Worm (Caenorhabditis elegans) whole organism, L4 larva: ENCODE measurements around the gene F29C4.4.

Experiments
- ama-1 ChIP-seq: fragments of 150-350 bp; optimal IDR thresholded peaks from 2 replicates; lab custom pipeline; 2014; ENCODE audit warnings: inconsistent platforms, mixed read lengths
- arid-1 ChIP-seq: fragments of 200-800 bp; sonication (Bioruptor generic); conservative IDR thresholded peaks from 2 replicates; pipeline ENCODE4 v1.3.6; 2022; ENCODE audit warnings: missing genetic modification reagents, missing genetic modification characterization, missing compliant biosample characterization
- cey-2 ChIP-seq: sonication (generic microtip); optimal IDR thresholded peaks from 3 replicates; lab custom pipeline; 2017; ENCODE audit warnings: missing genetic modification characterization, mild to moderate bottlenecking, missing compliant biosample characterization, antibody characterized with exemption, borderline replicate concordance; ENCODE audit not compliant: insufficient read depth
- lin-13 ChIP-seq: fragments of 150-350 bp; optimal IDR thresholded peaks from 2 replicates; lab custom pipeline; 2014; ENCODE audit warnings: missing biosample characterization, missing genetic modification reagents, missing genetic modification characterization
- mdt-29 ChIP-seq: fragments of 200-800 bp; sonication (Bioruptor generic); IDR thresholded peaks from 2 replicates; pipeline ENCODE4 v1.3.6; 2022; ENCODE audit warnings: missing genetic modification reagents, missing genetic modification characterization, missing compliant biosample characterization
- mxl-3 ChIP-seq: fragments of 200-800 bp; sonication (Bioruptor generic); optimal IDR thresholded peaks from 2 replicates; lab custom pipeline; 2018; ENCODE audit warnings: mild to moderate bottlenecking, missing genetic modification characterization, missing compliant biosample characterization
- pqm-1 ChIP-seq: sonication (generic microtip); optimal IDR thresholded peaks from 2 replicates; lab custom pipeline; 2017; ENCODE audit warnings: missing biosample characterization, missing genetic modification characterization
- zag-1 ChIP-seq: fragments of 150-350 bp; optimal IDR thresholded peaks from 2 replicates; lab custom pipeline; 2014; ENCODE audit warnings: missing biosample characterization, missing genetic modification characterization
- ztf-11 ChIP-seq: fragments of 150-350 bp; optimal IDR thresholded peaks from 2 replicates; lab custom pipeline; 2014; ENCODE audit warnings: missing biosample characterization, missing genetic modification characterization

ce11 chrIV:141022-141421, 29.5 kb downstream of the F29C4.4 start:
- TF ChIP-seq arid-1 (GFP tag; lab: Robert Waterston, UW) (no peak), lin-13 (no peak), mxl-3 (GFP tag; lab: Kevin White, UChicago) (no peak), zag-1 (tag; lab: Kevin White, UChicago) (no peak), ama-1 (lab: Kevin White, UChicago) (no peak), cey-2 (tag; lab: Kevin White, UChicago) (no peak), ztf-11 (tag; lab: Kevin White, UChicago) (no peak), pqm-1 (tag; lab: Kevin White, UChicago) (no peak), mdt-29 (no peak)
